Worm (Caenorhabditis elegans): Measurements from ENCODE around the gene svh-5.

- TF ChIP-seq ceh-2 (tag; optimal IDR thresholded peaks at IDR 0.05), result no peak
- no peak for TF ChIP-seq ama-1 (optimal IDR thresholded peaks at IDR 0.05)
- TF ChIP-seq ztf-16 (tag; optimal IDR thresholded peaks at IDR 0.05), result no peak
- no peak for TF ChIP-seq che-1 (tag; optimal IDR thresholded peaks at IDR 0.05)
- TF ChIP-seq C38D4.7 (GFP tag; optimal IDR thresholded peaks at IDR 0.05), result no peak
- TF ChIP-seq hlh-8 (tag; optimal IDR thresholded peaks at IDR 0.05), result no peak
- TF ChIP-seq hlh-6 (tag; optimal IDR thresholded peaks at IDR 0.05), result no peak
- no peak for TF ChIP-seq Y22D7AL.16 (tag; optimal IDR thresholded peaks at IDR 0.05)
Observed at ce11 chrX:15374668-15375208, 2.9 kb downstream of the svh-5 start.
